ENCODE assay signal across 4 fruit fly cellular contexts in the genomic region with DNA sequence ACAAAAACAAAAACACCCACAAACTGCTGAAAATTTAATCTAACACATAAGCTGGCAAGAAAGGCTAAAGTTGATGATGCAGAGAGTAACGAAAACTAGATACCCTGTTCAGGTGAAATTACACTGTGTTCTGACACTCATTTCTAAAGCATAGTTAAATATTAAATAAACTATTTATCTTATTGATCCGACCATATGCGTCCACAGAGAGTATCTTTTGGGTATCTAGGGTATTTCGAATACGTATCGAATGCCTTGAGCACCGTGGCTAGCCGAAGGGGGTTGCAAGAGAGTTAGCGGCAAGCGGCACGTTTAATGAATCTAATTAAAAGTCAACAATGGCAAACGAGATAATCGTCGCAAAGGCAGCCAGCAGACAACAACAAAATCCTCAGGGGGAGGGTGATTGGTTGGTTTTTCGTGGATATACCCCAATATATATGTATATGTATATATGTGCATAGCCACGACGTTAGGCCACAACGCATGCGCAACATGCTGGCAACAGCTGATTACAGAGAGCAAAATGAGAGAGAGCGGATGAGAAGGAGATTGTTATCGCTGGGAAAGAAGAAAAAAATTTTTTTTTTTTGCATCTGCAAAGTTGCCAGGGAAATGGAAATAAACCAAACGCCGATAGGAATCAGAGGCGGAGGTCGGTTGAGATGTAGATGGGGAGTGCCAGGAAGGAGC.
TF ChIP-seq lines count a peak whose summit lies in the region.

No protein-coding gene starts in this region.

- TF ChIP-seq CTCF in whole organism, embryonic (GFP tag; optimal IDR thresholded peaks at IDR 0.05; lab: Kevin White, UChicago), result peak; percentile 42

TF ChIP-seq in whole organism, embryonic, 481 proteins besides CTCF, POLR2A, EP300 and RAD21 (continues in another document):
- TF ChIP-seq CG6689 (GFP tag; IDR thresholded peaks at IDR 0.05; lab: Robert Waterston, UW) (peak; percentile 89), maf-S (GFP tag; optimal IDR thresholded peaks at IDR 0.05; lab: Kevin White, UChicago) (peak; percentile 45), CG5180 (GFP tag; optimal IDR thresholded peaks at IDR 0.05; lab: Kevin White, UChicago) (peak; percentile 11), CG13296 (GFP tag; optimal IDR thresholded peaks at IDR 0.05; lab: Kevin White, UChicago) (peak; percentile 58), CG17385 (GFP tag; optimal IDR thresholded peaks at IDR 0.05; lab: Kevin White, UChicago) (peak; percentile 70), ro (GFP tag; IDR thresholded peaks at IDR 0.05; lab: Robert Waterston, UW) (peak; percentile 27; the same call in 1 of the 2 replicates), hkb (optimal IDR thresholded peaks at IDR 0.05; lab: Kevin White, UChicago) (no peak), hkb (GFP tag; IDR thresholded peaks at IDR 0.05; lab: Robert Waterston, UW) (peak; percentile 74), corto (GFP tag; optimal IDR thresholded peaks at IDR 0.05; lab: Kevin White, UChicago) (no peak), Jarid2 (GFP tag; optimal IDR thresholded peaks at IDR 0.05; lab: Kevin White, UChicago) (peak; percentile 61), mld (GFP tag; IDR thresholded peaks at IDR 0.05; lab: Robert Waterston, UW; ENCODE audit: partially characterized antibody) (no peak), CG11560 (tag; IDR thresholded peaks at IDR 0.05; lab: Robert Waterston, UW) (no peak), CG4282 (GFP tag; optimal IDR thresholded peaks at IDR 0.05; lab: Kevin White, UChicago) (no peak), Max (GFP tag; optimal IDR thresholded peaks at IDR 0.05; lab: Kevin White, UChicago) (peak; percentile 49), CG32772 (GFP tag; IDR thresholded peaks at IDR 0.05; lab: Robert Waterston, UW) (peak; percentile 79), ci (GFP tag; IDR thresholded peaks at IDR 0.05; lab: Robert Waterston, UW) (peak; percentile 90), CG7839 (tag; optimal IDR thresholded peaks at IDR 0.05; lab: Kevin White, UChicago) (peak; percentile 83), CG10147 (GFP tag; optimal IDR thresholded peaks at IDR 0.05; lab: Kevin White, UChicago) (peak; percentile 16), ham (GFP tag; IDR thresholded peaks at IDR 0.05; lab: Robert Waterston, UW) (no peak), odd (GFP tag; optimal IDR thresholded peaks at IDR 0.05; lab: Kevin White, UChicago) (no peak), grn (GFP tag; optimal IDR thresholded peaks at IDR 0.05; lab: Kevin White, UChicago) (no peak)

TF ChIP-seq in whole organism, prepupa, 60 proteins besides CTCF, POLR2A, EP300 and RAD21 (continues in another document):
- TF ChIP-seq CG6276 (GFP tag; optimal IDR thresholded peaks at IDR 0.05; lab: Kevin White, UChicago) (no peak), CG11294 (GFP tag; IDR thresholded peaks at IDR 0.05; lab: Robert Waterston, UW) (no peak), acj6 (GFP tag; optimal IDR thresholded peaks at IDR 0.05; lab: Kevin White, UChicago) (no peak), achi (GFP tag; optimal IDR thresholded peaks at IDR 0.05; lab: Kevin White, UChicago) (no peak), fd59A (GFP tag; optimal IDR thresholded peaks at IDR 0.05; lab: Kevin White, UChicago) (no peak), CG34406 (GFP tag; optimal IDR thresholded peaks at IDR 0.05; lab: Kevin White, UChicago) (no peak), fd85E (GFP tag; optimal IDR thresholded peaks at IDR 0.05; lab: Kevin White, UChicago) (no peak), topi (GFP tag; optimal IDR thresholded peaks at IDR 0.05; lab: Kevin White, UChicago) (no peak), Sox102F (GFP tag; optimal IDR thresholded peaks at IDR 0.05; lab: Kevin White, UChicago) (no peak), vri (GFP tag; optimal IDR thresholded peaks at IDR 0.05; lab: Kevin White, UChicago) (peak; percentile 23), Hr39 (GFP tag; optimal IDR thresholded peaks at IDR 0.05; lab: Kevin White, UChicago) (no peak), Smox (GFP tag; optimal IDR thresholded peaks at IDR 0.05; lab: Kevin White, UChicago) (no peak), Gug (GFP tag; IDR thresholded peaks at IDR 0.05; lab: Robert Waterston, UW) (peak; percentile 23; the same call in 1 of the 2 replicates), CG6808 (GFP tag; optimal IDR thresholded peaks at IDR 0.05; lab: Kevin White, UChicago) (no peak), CG4318 (GFP tag; optimal IDR thresholded peaks at IDR 0.05; lab: Kevin White, UChicago) (no peak), Hr4 (GFP tag; optimal IDR thresholded peaks at IDR 0.05; lab: Kevin White, UChicago) (peak; percentile 54), dac (GFP tag; optimal IDR thresholded peaks at IDR 0.05; lab: Kevin White, UChicago) (no peak), CG8319 (GFP tag; optimal IDR thresholded peaks at IDR 0.05; lab: Kevin White, UChicago) (no peak), CG10631 (GFP tag; optimal IDR thresholded peaks at IDR 0.05; lab: Kevin White, UChicago) (no peak), eg (GFP tag; IDR thresholded peaks at IDR 0.05; lab: Robert Waterston, UW) (peak; percentile 41; the same call in 1 of the 3 replicates), CG6792 (GFP tag; optimal IDR thresholded peaks at IDR 0.05; lab: Kevin White, UChicago) (no peak), CG3919 (GFP tag; optimal IDR thresholded peaks at IDR 0.05; lab: Kevin White, UChicago) (no peak)

TF ChIP-seq in whole organism, pupa, 21 proteins besides CTCF, POLR2A, EP300 and RAD21:
- TF ChIP-seq Ets98B (GFP tag; IDR thresholded peaks at IDR 0.05; lab: Robert Waterston, UW) (peak; percentile 26), CG12605 (GFP tag; IDR thresholded peaks at IDR 0.05; lab: Robert Waterston, UW) (no peak), CG9948 (tag; optimal IDR thresholded peaks at IDR 0.05; lab: Kevin White, UChicago) (peak; percentile 26), CG14655 (GFP tag; optimal IDR thresholded peaks at IDR 0.05; lab: Kevin White, UChicago) (peak; percentile 33), CG8159 (tag; optimal IDR thresholded peaks at IDR 0.05; lab: Kevin White, UChicago) (peak; percentile 2), Pif1B (GFP tag; optimal IDR thresholded peaks at IDR 0.05; lab: Kevin White, UChicago) (no peak), gl (tag; optimal IDR thresholded peaks at IDR 0.05; lab: Kevin White, UChicago) (no peak), EcR (GFP tag; optimal IDR thresholded peaks at IDR 0.05; lab: Kevin White, UChicago) (no peak), CG32121 (GFP tag; IDR thresholded peaks at IDR 0.05; lab: Robert Waterston, UW) (0 out of 2 replicates have a peak, but pooled peaks have one; percentile 32), CG34367 (tag; optimal IDR thresholded peaks at IDR 0.05; lab: Kevin White, UChicago) (no peak), Snoo (tag; optimal IDR thresholded peaks at IDR 0.05; lab: Kevin White, UChicago) (no peak), CG4496 (GFP tag; IDR thresholded peaks at IDR 0.05; lab: Robert Waterston, UW) (peak; percentile 70), rn (GFP tag; IDR thresholded peaks at IDR 0.05; lab: Robert Waterston, UW) (no peak), CG13204 (GFP tag; optimal IDR thresholded peaks at IDR 0.05; lab: Kevin White, UChicago) (no peak), CG15710 (tag; optimal IDR thresholded peaks at IDR 0.05; lab: Kevin White, UChicago) (no peak), CG8301 (tag; optimal IDR thresholded peaks at IDR 0.05; lab: Kevin White, UChicago) (peak; percentile 33), CG17806 (tag; optimal IDR thresholded peaks at IDR 0.05; lab: Kevin White, UChicago) (peak; percentile 31), Pif1A (GFP tag; optimal IDR thresholded peaks at IDR 0.05; lab: Kevin White, UChicago) (no peak), fd96Ca (GFP tag; IDR thresholded peaks at IDR 0.05; lab: Robert Waterston, UW) (peak; percentile 47; the same call in 1 of the 3 replicates), D1 (tag; optimal IDR thresholded peaks at IDR 0.05; lab: Kevin White, UChicago) (no peak), CG10348 (GFP tag; IDR thresholded peaks at IDR 0.05; lab: Robert Waterston, UW) (no peak)

TF ChIP-seq in whole organism, wandering third instar larva, 38 proteins besides CTCF, POLR2A, EP300 and RAD21:
- peak; percentile 27 for TF ChIP-seq OdsH (GFP tag; optimal IDR thresholded peaks at IDR 0.05; lab: Kevin White, UChicago)
- no peak for TF ChIP-seq dl (GFP tag; optimal IDR thresholded peaks at IDR 0.05; lab: Kevin White, UChicago; ENCODE audit: insufficient read depth in 1 of 2, partially characterized antibody in 2 of 2)
- TF ChIP-seq sv (GFP tag; optimal IDR thresholded peaks at IDR 0.05; lab: Kevin White, UChicago), result peak; percentile 51
- peak; percentile 35 for TF ChIP-seq h (GFP tag; optimal IDR thresholded peaks at IDR 0.05; lab: Kevin White, UChicago)
- peak in 1 of 2 experiments; percentile 6 for TF ChIP-seq foxo (GFP tag; optimal IDR thresholded peaks at IDR 0.05; lab: Kevin White, UChicago)

Comparison
In these comparisons a context has a peak if more than half of its experiments do, and no peak if none do; other contexts are left out.
1. Of the 7 proteins assayed by ChIP-seq in both whole organism, embryonic and whole organism, prepupa: peak only in whole organism, embryonic: Blimp-1, CG6854 and Sox102F; only in whole organism, prepupa: none; in both: Gug; in neither: 3.